Worm (Caenorhabditis elegans) whole organism, dauer: ENCODE results near the gene arl-5.

Source experiments
- unc-62 ChIP-seq: sonication (generic microtip); optimal IDR thresholded peaks from 2 replicates; lab custom pipeline; 2017; ENCODE audit warnings: missing biosample characterization, missing genetic modification reagents, missing genetic modification characterization

arl-5 gene

DNA sequence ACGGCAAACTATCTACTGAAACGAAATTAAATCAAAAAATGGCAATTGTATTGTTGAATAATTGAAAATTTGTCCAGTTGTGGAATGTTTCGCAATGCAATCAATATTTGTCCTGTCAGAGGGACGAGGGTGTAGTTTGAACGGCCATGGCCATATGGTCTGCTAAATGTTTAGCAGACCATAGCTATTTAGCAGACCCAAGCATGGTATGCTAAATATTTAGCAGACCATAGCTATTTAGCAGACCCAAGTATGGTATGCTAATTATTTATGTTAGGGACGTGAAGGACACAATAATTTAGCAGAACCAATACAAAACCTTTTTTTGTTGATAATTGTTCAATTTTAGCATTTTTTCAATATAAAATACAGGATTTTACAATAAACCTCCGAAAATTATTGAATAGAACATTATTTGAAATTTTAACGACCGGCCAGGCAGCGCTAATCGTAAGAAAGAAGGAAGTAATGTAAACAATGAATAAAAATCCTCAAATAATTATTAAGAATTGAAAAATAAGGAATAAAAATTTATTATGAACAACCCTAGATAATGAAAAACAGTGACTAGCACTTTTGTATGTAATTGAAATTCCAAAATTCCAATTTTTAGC is 17.9 kb upstream of the arl-5 start, which contains the start of gene riok-3:
TSS of gene riok-3 (minus strand) at position 15 of the 614 bp plus-strand sequence.
- no peak for TF ChIP-seq unc-62 (GFP tag; lab: Kevin White, UChicago)

DNA sequence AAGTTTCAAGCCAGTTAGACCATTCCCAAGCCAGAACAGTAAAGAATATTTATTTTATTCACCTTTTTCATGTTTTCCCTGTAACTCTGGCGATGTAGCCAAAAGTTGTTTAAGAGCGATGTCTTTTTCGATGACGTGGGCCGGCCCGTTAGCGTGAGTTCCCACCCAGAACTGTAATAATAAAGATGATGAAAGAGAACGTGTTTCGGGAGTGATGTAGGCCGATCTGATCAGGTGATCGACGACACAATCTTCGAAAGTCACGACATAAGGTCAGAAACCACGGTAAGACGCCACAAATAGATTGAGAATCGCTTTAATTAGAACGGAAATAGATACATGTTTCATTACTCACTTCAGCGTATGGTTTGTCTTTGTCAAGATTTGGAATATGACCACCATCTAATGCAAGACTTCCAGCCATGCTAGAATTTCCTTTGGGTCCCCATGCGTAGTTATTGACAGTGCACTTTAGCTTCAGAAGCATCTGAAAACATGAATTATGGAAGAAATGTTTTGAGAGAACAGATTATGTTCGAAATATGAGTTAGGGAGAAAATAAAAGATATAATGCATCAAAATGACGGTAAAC is 16.0 kb upstream of the arl-5 start, which contains the start of gene ZK632.4:
TSS of gene ZK632.4 (minus strand) at position 487 of the 592 bp plus-strand sequence.
- TF ChIP-seq unc-62 (GFP tag; lab: Kevin White, UChicago) = no peak

- no peak for TF ChIP-seq unc-62 (GFP tag; lab: Kevin White, UChicago)
Observed at ce11 chrIII:9807560-9808046, 15.4 kb upstream of the arl-5 start.

DNA sequence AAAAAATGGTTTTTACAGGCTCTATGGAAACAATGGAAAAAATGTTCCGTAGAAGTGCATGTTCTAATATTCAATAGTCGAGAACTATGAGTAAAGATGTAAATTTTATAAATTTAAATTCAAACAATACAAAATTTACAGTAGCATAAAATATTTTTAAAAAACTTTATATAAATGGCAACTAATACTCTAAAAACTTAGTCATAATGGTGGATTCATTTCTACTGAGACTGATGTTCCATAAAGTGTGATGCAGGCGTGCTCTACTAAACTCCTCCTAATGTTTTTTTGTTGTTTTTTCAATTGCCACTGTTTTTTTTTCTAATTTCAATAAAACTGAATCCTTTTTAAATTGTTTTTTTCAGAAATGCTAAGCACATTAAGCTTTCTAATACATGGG is 14.9 kb upstream of the arl-5 start, which contains the start of gene gtap-2:
TSS of gene gtap-2 (plus strand) at position 366 of the 400 bp plus-strand sequence.
- no peak for TF ChIP-seq unc-62 (GFP tag; lab: Kevin White, UChicago)

ce11 chrIII:9813146-9813545 is 9.9 kb upstream of the arl-5 start, which contains the start of gene ZK632.14:
TSS of gene ZK632.14 (plus strand) at chrIII:9813446.
- TF ChIP-seq unc-62 (GFP tag; lab: Kevin White, UChicago) = no peak

DNA sequence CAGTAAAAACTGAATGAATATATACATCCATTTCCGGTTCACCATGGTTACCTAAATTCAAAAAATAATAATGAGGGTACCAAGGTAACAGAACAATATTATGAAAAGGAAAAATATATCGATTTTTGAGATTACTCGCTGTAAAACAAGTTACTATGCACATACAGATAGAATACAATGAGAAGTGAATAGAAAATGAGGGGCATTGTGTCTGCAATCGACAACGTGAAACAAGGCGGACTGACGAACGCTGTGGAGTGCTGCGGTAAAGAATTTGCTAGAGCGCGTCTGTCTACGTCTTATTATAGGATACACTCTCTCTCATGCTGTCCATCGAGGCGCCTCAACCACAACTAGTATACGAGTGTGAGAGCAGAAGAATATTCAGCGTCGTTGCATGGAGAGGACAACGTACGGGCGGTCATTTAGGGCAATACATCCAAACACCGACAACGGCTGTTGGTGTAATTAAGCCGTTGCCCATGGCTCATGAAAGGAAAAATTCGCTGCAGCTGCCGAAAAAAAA is 5.9 kb upstream of the arl-5 start, which contains the start of gene cnx-1:
TSS of gene cnx-1 (minus strand) at position 51 of the 526 bp plus-strand sequence.
- TF ChIP-seq unc-62 (GFP tag; lab: Kevin White, UChicago) = no peak

ce11 chrIII:9817894-9818293 is 5.1 kb upstream of the arl-5 start:
- no peak for TF ChIP-seq unc-62 (GFP tag; lab: Kevin White, UChicago)

ce11 chrIII:9818763-9819162 is 4.3 kb upstream of the arl-5 start, which contains the start of gene panl-3:
TSS of gene panl-3 (plus strand) at chrIII:9819056.
- TF ChIP-seq unc-62 (GFP tag; lab: Kevin White, UChicago) = no peak

ce11 chrIII:9823748-9824147 is 706 bp downstream of the arl-5 start:
- TF ChIP-seq unc-62 (GFP tag; lab: Kevin White, UChicago) = no peak

ce11 chrIII:9824330-9824934 is 1.4 kb downstream of the arl-5 start, which contains the start of gene lin-52:
TSS of gene lin-52 (minus strand) at chrIII:9824750.
- TF ChIP-seq unc-62 (GFP tag; lab: Kevin White, UChicago) = no peak

- no peak for TF ChIP-seq unc-62 (GFP tag; lab: Kevin White, UChicago)
Observed at ce11 chrIII:9825073-9825828, 2.2 kb downstream of the arl-5 start, which contains the start of gene ZK632.9. TSS of gene ZK632.9 (minus strand) at chrIII:9825432.

ce11 chrIII:9826005-9826404 is 3.0 kb downstream of the arl-5 start:
- no peak for TF ChIP-seq unc-62 (GFP tag; lab: Kevin White, UChicago)

ce11 chrIII:9827163-9827951 is 4.3 kb downstream of the arl-5 start, which contains the start of the genes ZK632.10 and ZK632.11:
TSS of gene ZK632.10 (minus strand) at chrIII:9827722.
TSS of gene ZK632.11 (plus strand) at chrIII:9827915.
- no peak for TF ChIP-seq unc-62 (GFP tag; lab: Kevin White, UChicago)

ce11 chrIII:9830502-9830901 is 7.5 kb downstream of the arl-5 start, which contains the start of gene ZK632.12:
TSS of gene ZK632.12 (plus strand) at chrIII:9830802.
- TF ChIP-seq unc-62 (GFP tag; lab: Kevin White, UChicago) = no peak
